Fruit fly (Drosophila melanogaster) whole organism, adult: ENCODE measurements around the gene CG17768.

ENCODE experiments used
- CG1620 ChIP-seq: fragments of 200-800 bp; sonication (Bioruptor generic); optimal IDR thresholded peaks from 2 replicates; lab custom pipeline; 2016; ENCODE audit warnings: missing biosample characterization, missing genetic modification characterization
- CG7045 ChIP-seq: fragments of 200-800 bp; sonication (Bioruptor generic); optimal IDR thresholded peaks from 2 replicates; lab custom pipeline; 2017; ENCODE audit warnings: missing biosample characterization, mild to moderate bottlenecking, missing genetic modification characterization
- Hr96 ChIP-seq: fragments of 200-800 bp; sonication (Bioruptor generic); optimal IDR thresholded peaks from 2 replicates; lab custom pipeline; 2016; ENCODE audit warnings: missing biosample characterization, missing genetic modification characterization
- Mnt ChIP-seq: fragments of 200-800 bp; sonication (Bioruptor generic); optimal IDR thresholded peaks from 2 replicates; lab custom pipeline; 2016; ENCODE audit warnings: missing biosample characterization, mild to moderate bottlenecking, missing genetic modification characterization

DNA sequence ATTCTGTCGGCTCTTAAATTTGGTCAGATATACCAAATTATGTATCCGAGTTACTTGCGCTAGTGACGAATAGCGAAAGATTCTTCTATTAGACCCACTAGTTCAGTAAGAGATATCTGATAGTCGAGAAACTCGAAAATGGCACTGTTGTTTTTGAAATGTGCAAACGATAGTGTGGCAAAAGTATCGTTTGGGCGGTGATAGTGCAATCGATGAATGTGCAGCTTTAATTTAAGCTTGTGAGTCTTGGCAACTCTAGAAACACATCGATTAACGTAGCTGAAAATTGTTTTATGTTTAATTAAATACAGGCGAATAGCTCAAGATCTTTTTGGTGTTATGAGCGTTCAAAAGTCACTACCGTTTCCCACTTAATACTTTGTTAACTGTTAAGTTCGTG, 32.3 kb upstream of the CG17768 start, which contains the start of gene STUB1:
- TF ChIP-seq CG7045 (GFP tag; lab: Kevin White, UChicago) (no peak), Hr96 (GFP tag; lab: Kevin White, UChicago) (no peak), CG1620 (GFP tag; lab: Kevin White, UChicago) (no peak), Mnt (GFP tag; lab: Kevin White, UChicago) (no peak)
